Worm (Caenorhabditis elegans): ENCODE data around the gene his-42.

- TF ChIP-seq dao-5 (tag; optimal IDR thresholded peaks at IDR 0.05) (no peak), him-1 (tag; optimal IDR thresholded peaks at IDR 0.05) (no peak)
These were observed 39.7 kb downstream of the his-42 start for ce11 chrII:13788813-13789212.

Data from whole organism, L4/young adult.